Worm (Caenorhabditis elegans): ENCODE measurements around the gene glrx-22.

glrx-22 gene

ce11 chrIV:8211747-8212146, 10.7 kb upstream of the glrx-22 start, which contains the start of gene C07G1.7:
TSS of gene C07G1.7 (minus strand) at chrIV:8211847.
- no peak for TF ChIP-seq tlf-1 (GFP tag; optimal IDR thresholded peaks at IDR 0.05)
- TF ChIP-seq lir-1 (GFP tag; conservative IDR thresholded peaks at IDR 0.05) = no peak
- no peak for TF ChIP-seq unc-62 (GFP tag; optimal IDR thresholded peaks at IDR 0.05)
- TF ChIP-seq madf-10 (tag; optimal IDR thresholded peaks at IDR 0.05) = no peak
- no peak for TF ChIP-seq Y53F4B.3 (GFP tag; IDR thresholded peaks at IDR 0.05)

DNA sequence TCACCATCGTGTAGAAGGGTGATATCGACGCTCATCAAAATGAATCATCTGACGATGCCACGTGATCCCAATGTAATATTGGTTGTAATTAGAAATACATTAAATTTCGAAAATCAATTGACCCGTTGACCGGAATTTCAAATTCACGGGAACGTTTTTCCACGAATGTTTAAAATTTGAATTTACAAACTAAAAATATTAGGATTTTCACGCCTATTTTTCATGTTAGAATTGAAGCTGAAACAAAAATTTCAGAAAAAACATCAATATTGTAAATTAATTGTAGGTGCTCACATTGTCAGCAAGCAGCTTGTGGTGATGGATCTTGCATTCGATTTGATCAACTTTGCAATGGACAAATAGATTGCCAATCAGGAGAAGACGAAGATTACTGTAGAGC, 9.3 kb upstream of the glrx-22 start, which contains the start of gene C07G1.6:
TSS of gene C07G1.6 (minus strand) at position 101 of the 400 bp plus-strand sequence.
- TF ChIP-seq D2030.7 (GFP tag; IDR thresholded peaks at IDR 0.05) (no peak), ceh-58 (GFP tag; IDR thresholded peaks at IDR 0.05) (no peak), F39B2.1 (GFP tag; IDR thresholded peaks at IDR 0.05) (no peak), egrh-3 (GFP tag; IDR thresholded peaks at IDR 0.05) (no peak), lag-1 (GFP tag; IDR thresholded peaks at IDR 0.05) (no peak), aptf-2 (GFP tag; conservative IDR thresholded peaks at IDR 0.05) (no peak), lin-26 (GFP tag; IDR thresholded peaks at IDR 0.05) (no peak), Y56A3A.18 (GFP tag; IDR thresholded peaks at IDR 0.05) (no peak), sptf-2 (GFP tag; optimal IDR thresholded peaks at IDR 0.05) (no peak), ccch-3 (GFP tag; optimal IDR thresholded peaks at IDR 0.05) (no peak), xnd-1 (tag; optimal IDR thresholded peaks at IDR 0.05) (no peak), egl-18 (GFP tag; IDR thresholded peaks at IDR 0.05) (no peak), F52B5.7 (tag; optimal IDR thresholded peaks at IDR 0.05) (no peak), zim-3 (tag; optimal IDR thresholded peaks at IDR 0.05) (no peak), C17E4.6 (GFP tag; IDR thresholded peaks at IDR 0.05) (no peak), fkh-3 (tag; optimal IDR thresholded peaks at IDR 0.05) (no peak)

- TF ChIP-seq bed-1 (GFP tag; IDR thresholded peaks at IDR 0.05) = no peak
- TF ChIP-seq attf-3 (GFP tag; conservative IDR thresholded peaks at IDR 0.05) = no peak
- TF ChIP-seq hmg-1.2 (GFP tag; IDR thresholded peaks at IDR 0.05) = no peak
- TF ChIP-seq ztf-6 (GFP tag; IDR thresholded peaks at IDR 0.05) = no peak
- TF ChIP-seq F57A8.1 (GFP tag; optimal IDR thresholded peaks at IDR 0.05) = no peak
- TF ChIP-seq lsl-1 (GFP tag; optimal IDR thresholded peaks at IDR 0.05) = no peak
- TF ChIP-seq snpc-1.3 (tag; optimal IDR thresholded peaks at IDR 0.05; ENCODE audit: insufficient read depth) = no peak
- no peak for TF ChIP-seq nfyb-1 (GFP tag; IDR thresholded peaks at IDR 0.05)
- no peak for TF ChIP-seq nfya-1 (tag; optimal IDR thresholded peaks at IDR 0.05; ENCODE audit: borderline replicate concordance, insufficient read depth)
- TF ChIP-seq sea-2 (GFP tag; IDR thresholded peaks at IDR 0.05) = no peak
- TF ChIP-seq snpc-3.4 (tag; optimal IDR thresholded peaks at IDR 0.05) = no peak
- no peak for TF ChIP-seq lag-1 (GFP tag; IDR thresholded peaks at IDR 0.05)
- TF ChIP-seq ccch-3 (GFP tag; optimal IDR thresholded peaks at IDR 0.05) = no peak
- no peak for TF ChIP-seq mes-4 (tag; optimal IDR thresholded peaks at IDR 0.05)
- TF ChIP-seq dpl-1 (GFP tag; optimal IDR thresholded peaks at IDR 0.05) = no peak
These were observed 7.8 kb upstream of the glrx-22 start for ce11 chrIV:8208855-8209254.

DNA sequence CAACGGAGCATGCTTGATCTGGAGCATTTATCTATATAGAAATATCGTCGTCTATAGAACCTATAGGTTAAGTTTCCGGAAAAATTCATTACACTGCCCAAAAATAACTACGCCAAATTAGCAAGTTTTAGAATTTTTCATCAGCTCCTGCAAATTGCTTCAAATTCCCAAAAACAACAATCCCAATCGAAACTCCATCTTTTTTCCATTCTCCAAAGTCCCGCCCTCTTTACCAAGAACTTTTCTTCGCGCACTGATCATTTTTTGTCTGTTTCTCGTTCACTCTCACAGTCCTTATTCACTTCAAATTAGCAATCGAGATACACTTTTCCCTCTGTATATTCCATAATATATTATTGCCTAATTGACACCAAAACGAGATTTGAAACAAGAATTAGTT, 5.3 kb upstream of the glrx-22 start, which contains the start of gene svh-1:
TSS of gene svh-1 (plus strand) at position 301 of the 400 bp plus-strand sequence.
- TF ChIP-seq pha-4 (tag; optimal IDR thresholded peaks at IDR 0.05) = no peak
- no peak for TF ChIP-seq unc-62 (GFP tag; optimal IDR thresholded peaks at IDR 0.05)
- no peak for TF ChIP-seq ztf-18 (tag; optimal IDR thresholded peaks at IDR 0.05)
- TF ChIP-seq zim-3 (tag; optimal IDR thresholded peaks at IDR 0.05) = no peak
- TF ChIP-seq B0019.2 (GFP tag; conservative IDR thresholded peaks at IDR 0.05) = no peak
- no peak for TF ChIP-seq lag-1 (GFP tag; IDR thresholded peaks at IDR 0.05)
- TF ChIP-seq akir-1 (GFP tag; optimal IDR thresholded peaks at IDR 0.05) = no peak
- TF ChIP-seq K12H6.12 (tag; optimal IDR thresholded peaks at IDR 0.05) = no peak
- no peak for TF ChIP-seq Y56A3A.18 (GFP tag; IDR thresholded peaks at IDR 0.05)
- no peak for TF ChIP-seq chd-7 (tag; optimal IDR thresholded peaks at IDR 0.05)
- no peak for TF ChIP-seq egrh-3 (GFP tag; IDR thresholded peaks at IDR 0.05)
- no peak for TF ChIP-seq athp-1 (tag; optimal IDR thresholded peaks at IDR 0.05)
- TF ChIP-seq hmg-1.2 (GFP tag; IDR thresholded peaks at IDR 0.05) = no peak
- no peak for TF ChIP-seq hrde-1 (tag; optimal IDR thresholded peaks at IDR 0.05; ENCODE audit: borderline replicate concordance)
- no peak for TF ChIP-seq attf-5 (GFP tag; optimal IDR thresholded peaks at IDR 0.05)

Measured in whole organism, young adult.